Fruit fly (Drosophila melanogaster) whole organism, larva: ENCODE measurements around the gene tho2.

Experiments
- noc ChIP-seq: fragments of 200-800 bp; sonication (Bioruptor generic); optimal IDR thresholded peaks from 3 replicates; lab custom pipeline; 2019; ENCODE audit warnings: missing biosample characterization, mild to moderate bottlenecking, missing genetic modification characterization, moderate library complexity

Gene tho2

dm6 chr2L:2144725-2145656 lies at the start of gene tho2:
Gene tho2, minus strand, starts transcription at chr2L:2145187.
- no peak for TF ChIP-seq noc

dm6 chr2L:2194305-2194828 lies 49.4 kb upstream of the tho2 start:
- TF ChIP-seq noc = no peak

- peak; percentile 47 for TF ChIP-seq noc
These were observed 48.4 kb upstream of the tho2 start for dm6 chr2L:2193357-2193780.

- TF ChIP-seq noc = no peak
These were observed 47.2 kb upstream of the tho2 start, which contains the start of gene CG10874 for dm6 chr2L:2192123-2192601. Gene CG10874, minus strand, starts transcription at chr2L:2192386.

- no peak for TF ChIP-seq noc
These were observed 46.4 kb upstream of the tho2 start for dm6 chr2L:2191404-2191803.

- TF ChIP-seq noc = no peak
These were observed 45.7 kb upstream of the tho2 start for dm6 chr2L:2190684-2191083.

- no peak for TF ChIP-seq noc
These were observed 44.1 kb upstream of the tho2 start for dm6 chr2L:2189100-2189499.

dm6 chr2L:2187411-2187810 lies 42.4 kb upstream of the tho2 start:
- TF ChIP-seq noc = no peak

- TF ChIP-seq noc = no peak
These were observed 40.4 kb upstream of the tho2 start for dm6 chr2L:2185373-2185772.

- no peak for TF ChIP-seq noc
These were observed 39.7 kb upstream of the tho2 start for dm6 chr2L:2184659-2185058.

- TF ChIP-seq noc = no peak
These were observed 39.1 kb upstream of the tho2 start for dm6 chr2L:2184129-2184528.

- TF ChIP-seq noc = no peak
These were observed 37.9 kb upstream of the tho2 start for dm6 chr2L:2182735-2183340.

- TF ChIP-seq noc = no peak
These were observed 37.1 kb upstream of the tho2 start for dm6 chr2L:2181971-2182643.

dm6 chr2L:2180665-2181064 lies 35.7 kb upstream of the tho2 start:
- no peak for TF ChIP-seq noc

- peak; percentile 37 for TF ChIP-seq noc
These were observed 35.1 kb upstream of the tho2 start for dm6 chr2L:2180120-2180539.

- TF ChIP-seq noc = peak; percentile 64
These were observed 34.4 kb upstream of the tho2 start for dm6 chr2L:2179366-2179765.

dm6 chr2L:2178810-2179143 lies 33.8 kb upstream of the tho2 start:
- TF ChIP-seq noc = no peak
